Worm (Caenorhabditis elegans) whole organism, late embryonic: ENCODE measurements around the gene sdhd-1.

Source experiments
- C08G9.2 ChIP-seq: sonication (generic microtip); optimal IDR thresholded peaks from 2 replicates; lab custom pipeline; 2016; ENCODE audit warnings: mild to moderate bottlenecking, missing genetic modification characterization, moderate library complexity, missing compliant biosample characterization
- K02D7.2 ChIP-seq: sonication (generic microtip); optimal IDR thresholded peaks from 2 replicates; lab custom pipeline; 2017; ENCODE audit warnings: mild to moderate bottlenecking, missing genetic modification characterization, missing compliant biosample characterization
- K09A11.1 ChIP-seq: sonication (generic microtip); optimal IDR thresholded peaks from 2 replicates; lab custom pipeline; 2017; ENCODE audit warnings: antibody characterized with exemption, mild to moderate bottlenecking, missing genetic modification characterization, missing compliant biosample characterization; ENCODE audit not compliant: insufficient read depth
- ahr-1 ChIP-seq: sonication (generic microtip); optimal IDR thresholded peaks from 2 replicates; lab custom pipeline; 2016; ENCODE audit warnings: missing genetic modification characterization, missing compliant biosample characterization
- ama-1 ChIP-seq: fragments of 150-350 bp; optimal IDR thresholded peaks from 2 replicates; lab custom pipeline; 2014
- ceh-18 ChIP-seq: sonication (generic microtip); optimal IDR thresholded peaks from 2 replicates; lab custom pipeline; 2016; ENCODE audit warnings: missing genetic modification characterization, missing compliant biosample characterization
- ceh-2 ChIP-seq: sonication (generic microtip); optimal IDR thresholded peaks from 2 replicates; lab custom pipeline; 2016; ENCODE audit warnings: missing genotype, missing genetic modification characterization, missing compliant biosample characterization
- ceh-22 ChIP-seq: sonication (generic microtip); optimal IDR thresholded peaks from 2 replicates; lab custom pipeline; 2017; ENCODE audit warnings: missing biosample characterization, missing genetic modification characterization
- ceh-31 ChIP-seq: sonication (generic microtip); optimal IDR thresholded peaks from 2 replicates; lab custom pipeline; 2016; ENCODE audit warnings: missing genetic modification characterization, missing compliant biosample characterization
- ceh-34 ChIP-seq: sonication (generic microtip); optimal IDR thresholded peaks from 2 replicates; lab custom pipeline; 2016; ENCODE audit warnings: mild to moderate bottlenecking, missing genetic modification characterization, missing compliant biosample characterization
- ceh-48 ChIP-seq: sonication (generic microtip); optimal IDR thresholded peaks from 2 replicates; lab custom pipeline; 2016; ENCODE audit warnings: missing genetic modification characterization, inconsistent platforms, missing compliant biosample characterization
- ceh-6 ChIP-seq: fragments of 200-800 bp; sonication (Bioruptor generic); optimal IDR thresholded peaks from 2 replicates; lab custom pipeline; 2018; ENCODE audit warnings: mild to moderate bottlenecking, missing genetic modification characterization, missing compliant biosample characterization
- dmd-4 ChIP-seq: sonication (generic microtip); optimal IDR thresholded peaks from 2 replicates; lab custom pipeline; 2016; ENCODE audit warnings: borderline replicate concordance, missing genetic modification characterization, missing compliant biosample characterization
- elt-2 ChIP-seq: sonication (generic microtip); optimal IDR thresholded peaks from 2 replicates; lab custom pipeline; 2016; ENCODE audit warnings: missing genetic modification reagents, missing genetic modification characterization, missing compliant biosample characterization
- eyg-1 ChIP-seq: sonication (generic microtip); optimal IDR thresholded peaks from 2 replicates; lab custom pipeline; 2016; ENCODE audit warnings: missing genotype, missing genetic modification characterization, missing compliant biosample characterization
- fax-1 ChIP-seq: sonication (generic microtip); optimal IDR thresholded peaks from 2 replicates; lab custom pipeline; 2016; ENCODE audit warnings: missing genotype, missing genetic modification characterization, missing compliant biosample characterization
- fkh-10 ChIP-seq: fragments of 150-350 bp; optimal IDR thresholded peaks from 2 replicates; lab custom pipeline; 2014; ENCODE audit warnings: missing biosample characterization, missing genetic modification reagents, missing genetic modification characterization
- hlh-13 ChIP-seq: fragments of 200-800 bp; sonication (Bioruptor generic); optimal IDR thresholded peaks from 2 replicates; lab custom pipeline; 2018; ENCODE audit warnings: mild to moderate bottlenecking, missing genetic modification characterization, missing compliant biosample characterization
- mec-3 ChIP-seq: sonication (generic microtip); optimal IDR thresholded peaks from 2 replicates; lab custom pipeline; 2016; ENCODE audit warnings: borderline replicate concordance, missing genetic modification characterization, missing compliant biosample characterization
- nfya-1 ChIP-seq: sonication (generic microtip); optimal IDR thresholded peaks from 2 replicates; lab custom pipeline; 2017; ENCODE audit warnings: missing genetic modification characterization, mild to moderate bottlenecking, missing compliant biosample characterization, antibody characterized with exemption, moderate library complexity
- nhr-11 ChIP-seq: fragments of 150-350 bp; optimal IDR thresholded peaks from 2 replicates; lab custom pipeline; 2014; ENCODE audit warnings: missing biosample characterization, missing genetic modification characterization
- npax-4 ChIP-seq: sonication (generic microtip); optimal IDR thresholded peaks from 2 replicates; lab custom pipeline; 2016; ENCODE audit warnings: missing genetic modification characterization, missing compliant biosample characterization
- pag-3 ChIP-seq: sonication (generic microtip); optimal IDR thresholded peaks from 2 replicates; lab custom pipeline; 2016; ENCODE audit warnings: missing compliant biosample characterization, missing genetic modification characterization, borderline replicate concordance
- pat-9 ChIP-seq: fragments of 200-800 bp; sonication (Bioruptor generic); optimal IDR thresholded peaks from 2 replicates; lab custom pipeline; 2018; ENCODE audit warnings: mild to moderate bottlenecking, missing genetic modification characterization, moderate library complexity, missing compliant biosample characterization
- pax-1 ChIP-seq: fragments of 150-350 bp; optimal IDR thresholded peaks from 2 replicates; lab custom pipeline; 2014; ENCODE audit warnings: missing biosample characterization, missing genetic modification characterization
- pha-4 ChIP-seq: fragments of 150-350 bp; optimal IDR thresholded peaks from 2 replicates; lab custom pipeline; 2018; ENCODE audit warnings: missing biosample characterization, missing genetic modification reagents, missing genetic modification characterization
- pqm-1 ChIP-seq: sonication (generic microtip); optimal IDR thresholded peaks from 2 replicates; lab custom pipeline; 2016; ENCODE audit warnings: missing genetic modification characterization, missing compliant biosample characterization
- ref-2 ChIP-seq: sonication (generic microtip); optimal IDR thresholded peaks from 2 replicates; lab custom pipeline; 2016; ENCODE audit warnings: missing genetic modification characterization, missing compliant biosample characterization
- tbx-2 ChIP-seq: sonication (generic microtip); optimal IDR thresholded peaks from 2 replicates; lab custom pipeline; 2016; ENCODE audit warnings: missing genetic modification characterization, missing compliant biosample characterization
- tbx-7 ChIP-seq: sonication (generic microtip); optimal IDR thresholded peaks from 2 replicates; lab custom pipeline; 2016; ENCODE audit warnings: missing genotype, missing genetic modification characterization, missing compliant biosample characterization
- ttx-3 ChIP-seq: sonication (generic microtip); optimal IDR thresholded peaks from 2 replicates; lab custom pipeline; 2016; ENCODE audit warnings: missing genetic modification reagents, missing genetic modification characterization, missing compliant biosample characterization
- unc-42 ChIP-seq: sonication (generic microtip); optimal IDR thresholded peaks from 2 replicates; lab custom pipeline; 2016; ENCODE audit warnings: missing genotype, missing genetic modification characterization, missing compliant biosample characterization
- unc-86 ChIP-seq: sonication (generic microtip); optimal IDR thresholded peaks from 2 replicates; lab custom pipeline; 2016; ENCODE audit warnings: missing genetic modification characterization, missing compliant biosample characterization
- zip-5 ChIP-seq: sonication (generic microtip); optimal IDR thresholded peaks from 2 replicates; lab custom pipeline; 2016; ENCODE audit warnings: missing genetic modification characterization, missing compliant biosample characterization

The sdhd-1 gene

DNA sequence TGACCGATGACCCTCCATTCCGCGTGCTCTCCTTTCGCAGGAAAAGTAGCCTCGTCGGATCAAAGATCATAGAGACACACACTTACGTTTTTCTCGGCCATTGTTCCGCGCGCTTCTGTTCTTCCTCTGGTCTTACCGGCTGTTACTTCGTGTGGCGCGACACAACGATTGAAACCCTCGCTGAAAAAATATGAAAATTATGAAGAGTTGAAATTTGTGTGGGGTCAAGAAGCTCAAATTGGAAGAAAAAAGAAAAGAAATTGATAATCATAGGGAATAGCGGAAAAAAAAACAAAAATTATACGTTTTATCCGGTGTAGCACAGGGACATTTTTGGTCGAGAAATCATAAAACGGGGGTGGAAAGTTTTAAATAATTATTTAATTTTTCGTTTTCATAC, 8.7 kb downstream of the sdhd-1 start, which contains the start of gene cey-1:
cey-1 (minus strand) TSS at position 180 of the 400 bp plus-strand sequence.
- TF ChIP-seq nfya-1 (tag; lab: Kevin White, UChicago) (no peak), pag-3 (no peak), nhr-11 (no peak), mec-3 (tag; lab: Kevin White, UChicago) (no peak), pat-9 (no peak), ceh-34 (tag; lab: Kevin White, UChicago) (no peak), hlh-13 (GFP tag; lab: Kevin White, UChicago) (no peak)

DNA sequence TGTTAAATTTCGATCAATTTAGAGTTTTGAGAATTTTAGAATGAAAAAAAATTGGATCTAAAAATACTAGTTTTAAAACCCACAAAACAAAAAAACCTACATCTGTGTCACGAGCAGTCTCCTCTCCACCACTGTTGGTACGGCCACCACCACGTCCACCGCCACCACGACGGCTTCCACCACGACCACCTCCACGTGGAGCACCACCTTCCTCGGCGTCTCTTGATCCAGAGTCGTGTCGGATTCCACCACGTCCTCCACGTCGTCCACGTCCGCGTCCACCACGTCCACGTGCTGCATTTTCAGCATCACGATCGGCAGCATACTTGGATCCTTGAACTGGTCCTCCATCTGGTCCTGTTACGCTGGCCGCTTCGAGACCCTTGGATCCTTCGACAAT, 9.6 kb downstream of the sdhd-1 start:
- TF ChIP-seq pat-9 = no peak

DNA sequence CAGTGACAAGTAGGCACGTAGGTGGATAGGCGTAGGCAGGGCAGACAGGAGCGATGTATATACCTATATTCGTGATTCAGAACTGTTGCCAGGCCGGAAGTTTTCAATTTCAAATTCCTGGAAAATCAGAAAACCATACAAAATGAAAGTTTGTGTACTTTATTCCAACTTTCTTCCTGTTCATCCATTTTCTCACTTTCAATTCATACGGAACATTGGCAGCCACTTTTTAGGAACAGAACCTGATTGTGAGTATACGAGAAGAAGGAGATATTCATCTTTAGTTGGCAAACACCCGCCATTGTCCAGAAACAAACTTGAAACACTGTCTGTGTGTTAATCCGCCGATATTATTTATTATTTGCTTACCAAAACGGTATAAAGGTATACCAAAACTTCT, 13.9 kb downstream of the sdhd-1 start, which contains the start of gene srlf-15:
srlf-15 (plus strand) TSS at position 301 of the 400 bp plus-strand sequence.
- TF ChIP-seq K02D7.2 (no peak), unc-42 (tag; lab: Kevin White, UChicago) (no peak), tbx-7 (no peak), eyg-1 (tag; lab: Kevin White, UChicago) (no peak), ahr-1 (no peak), npax-4 (tag; lab: Kevin White, UChicago) (no peak), fax-1 (no peak), ttx-3 (no peak), K09A11.1 (no peak)

DNA sequence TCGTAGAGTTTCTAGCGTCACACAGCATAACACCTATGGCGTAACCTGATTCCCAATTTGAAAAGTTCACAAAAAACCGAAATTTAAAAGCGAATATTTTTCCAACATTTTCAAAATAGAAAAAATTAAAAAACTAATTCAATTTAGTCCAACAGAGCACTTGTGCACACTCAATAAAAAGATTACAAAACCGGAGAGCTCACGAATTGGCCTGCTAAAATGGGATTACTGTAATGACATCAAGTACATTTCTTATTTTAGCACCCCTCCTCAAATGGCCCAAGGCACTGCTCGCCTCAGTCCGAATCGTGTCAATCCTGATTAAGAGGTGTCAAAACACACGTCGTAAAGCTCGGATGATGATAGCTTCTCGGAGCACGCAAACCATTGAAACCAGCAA, 16.9 kb downstream of the sdhd-1 start:
- TF ChIP-seq ceh-6 (GFP tag; lab: Kevin White, UChicago) = no peak
- no peak for TF ChIP-seq pha-4 (tag; lab: Kevin White, UChicago)
- TF ChIP-seq unc-42 (tag; lab: Kevin White, UChicago) = peak; percentile 79
- TF ChIP-seq ceh-18 (tag; lab: Kevin White, UChicago) = no peak
- no peak for TF ChIP-seq ceh-34 (tag; lab: Kevin White, UChicago)

DNA sequence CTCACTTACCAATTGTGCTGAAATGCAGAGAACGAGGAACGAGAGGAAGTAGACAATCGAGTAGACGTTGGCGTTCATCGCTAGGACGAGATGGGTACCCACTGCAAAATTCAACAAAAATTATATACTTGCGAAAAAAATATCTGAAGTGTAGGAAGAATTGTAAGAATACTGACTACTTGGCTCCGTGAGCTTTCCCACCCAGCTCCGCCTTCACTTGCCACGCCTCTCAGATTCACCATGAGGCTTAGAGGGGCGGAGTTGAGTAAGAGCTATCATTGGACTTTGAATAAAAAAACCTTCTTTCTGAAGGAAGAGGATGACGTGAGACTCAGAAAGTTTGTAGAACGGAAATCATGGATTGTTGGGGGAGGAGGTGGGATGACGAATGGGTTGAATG, 19.4 kb downstream of the sdhd-1 start, which contains the start of gene nlp-18:
nlp-18 (minus strand) TSS at position 101 of the 400 bp plus-strand sequence.
- TF ChIP-seq ref-2 (no peak), unc-86 (tag; lab: Kevin White, UChicago) (no peak), ama-1 (lab: Kevin White, UChicago) (no peak), mec-3 (tag; lab: Kevin White, UChicago) (no peak), tbx-2 (no peak), ttx-3 (no peak), npax-4 (tag; lab: Kevin White, UChicago) (no peak), ceh-22 (tag; lab: Kevin White, UChicago) (no peak), ceh-2 (no peak), ceh-48 (tag; lab: Kevin White, UChicago) (no peak), dmd-4 (tag; lab: Kevin White, UChicago) (no peak), ceh-31 (tag; lab: Kevin White, UChicago) (no peak), hlh-13 (GFP tag; lab: Kevin White, UChicago) (no peak), zip-5 (tag; lab: Kevin White, UChicago) (no peak)

DNA sequence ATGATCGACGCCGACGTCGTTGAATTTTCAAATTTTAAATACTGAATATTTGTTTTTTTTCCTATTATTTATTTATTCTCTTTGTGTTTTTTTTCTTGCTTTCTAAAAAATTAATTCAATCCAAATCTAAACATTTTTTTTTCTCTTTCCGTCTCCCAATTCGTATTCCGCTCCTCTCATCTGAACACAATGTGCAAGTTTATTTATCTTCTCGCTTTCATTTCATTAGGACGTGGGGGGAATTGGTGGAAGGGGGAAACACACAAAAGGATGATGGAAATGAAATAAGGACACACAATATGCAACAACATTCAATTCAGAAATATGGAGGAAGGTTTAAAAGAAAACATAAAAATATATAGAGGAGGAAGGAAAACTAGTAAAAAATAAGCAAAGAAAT, 21.9 kb downstream of the sdhd-1 start:
- no peak for TF ChIP-seq C08G9.2 (tag; lab: Kevin White, UChicago)
- peak; percentile 48 for TF ChIP-seq unc-42 (tag; lab: Kevin White, UChicago)
- TF ChIP-seq fkh-10 (GFP tag; lab: Kevin White, UChicago) = no peak
- no peak for TF ChIP-seq elt-2 (tag; lab: Kevin White, UChicago)
- TF ChIP-seq pax-1 (tag; lab: Kevin White, UChicago) = no peak
- no peak for TF ChIP-seq ref-2
- TF ChIP-seq pqm-1 = no peak
- no peak for TF ChIP-seq hlh-13 (GFP tag; lab: Kevin White, UChicago)
